Fruit fly (Drosophila melanogaster) whole organism, embryonic: ENCODE measurements around the gene CG12420.

Experiments used
- ATbp ChIP-seq: fragments of 200-800 bp; sonication (Bioruptor generic); optimal IDR thresholded peaks from 2 replicates; lab custom pipeline; 2017; ENCODE audit warnings: missing biosample characterization, mild to moderate bottlenecking, missing genetic modification characterization, missing genetic modification reagents
- Antp ChIP-seq: fragments of 200-800 bp; sonication (Bioruptor generic); optimal IDR thresholded peaks from 3 replicates; lab custom pipeline; 2016; ENCODE audit warnings: missing biosample characterization, missing genetic modification characterization
- Asciz ChIP-seq: fragments of 200-800 bp; sonication (Bioruptor generic); optimal IDR thresholded peaks from 2 replicates; lab custom pipeline; 2017; ENCODE audit warnings: missing biosample characterization, mild to moderate bottlenecking, missing genetic modification characterization, missing genetic modification reagents
- Bgb ChIP-seq: fragments of 200-800 bp; sonication (Bioruptor generic); IDR thresholded peaks from 2 replicates; pipeline ENCODE4 v1.3.6; 2022; ENCODE audit warnings: missing biosample characterization, missing genetic modification characterization; ENCODE audit not compliant: partially characterized antibody
- CG10654 ChIP-seq: fragments of 200-800 bp; sonication (Bioruptor generic); optimal IDR thresholded peaks from 2 replicates; lab custom pipeline; 2016; ENCODE audit warnings: missing biosample characterization, missing genetic modification characterization
- CG12155 ChIP-seq: fragments of 200-800 bp; sonication (Bioruptor generic); optimal IDR thresholded peaks from 3 replicates; lab custom pipeline; 2016; ENCODE audit warnings: missing biosample characterization, missing genetic modification characterization
- CG13775 ChIP-seq: fragments of 200-800 bp; sonication (Bioruptor generic); optimal IDR thresholded peaks from 3 replicates; lab custom pipeline; 2017; ENCODE audit warnings: missing biosample characterization, mild to moderate bottlenecking, missing genetic modification characterization
- CG18011 ChIP-seq: fragments of 200-800 bp; sonication (Bioruptor generic); optimal IDR thresholded peaks from 2 replicates; lab custom pipeline; 2017; ENCODE audit warnings: missing biosample characterization, missing genetic modification characterization, mild to moderate bottlenecking, moderate library complexity, missing genotype
- CG31224 ChIP-seq: fragments of 200-800 bp; sonication (Bioruptor generic); IDR thresholded peaks from 2 replicates; pipeline ENCODE4 v1.3.6; 2022; ENCODE audit warnings: missing biosample characterization, missing genetic modification characterization
- CG4282 ChIP-seq: fragments of 200-800 bp; sonication (Bioruptor generic); optimal IDR thresholded peaks from 2 replicates; lab custom pipeline; 2016; ENCODE audit warnings: missing biosample characterization, missing genetic modification characterization
- CG7271 ChIP-seq: fragments of 200-800 bp; sonication (Bioruptor generic); optimal IDR thresholded peaks from 2 replicates; lab custom pipeline; 2018; ENCODE audit warnings: missing biosample characterization, mild to moderate bottlenecking, missing genetic modification characterization, moderate library complexity
- CG7556 ChIP-seq: fragments of 200-800 bp; sonication (Bioruptor generic); optimal IDR thresholded peaks from 2 replicates; lab custom pipeline; 2017; ENCODE audit warnings: missing biosample characterization, mild to moderate bottlenecking, missing genetic modification characterization
- CG7928 ChIP-seq: fragments of 200-800 bp; sonication (Bioruptor generic); optimal IDR thresholded peaks from 2 replicates; lab custom pipeline; 2017; ENCODE audit warnings: missing biosample characterization, mild to moderate bottlenecking, missing genetic modification characterization
- CG7987 ChIP-seq: fragments of 200-800 bp; sonication (Bioruptor generic); optimal IDR thresholded peaks from 2 replicates; lab custom pipeline; 2018; ENCODE audit warnings: missing biosample characterization, mild to moderate bottlenecking, missing genetic modification characterization, moderate library complexity
- CG8359 ChIP-seq: fragments of 200-800 bp; sonication (Bioruptor generic); optimal IDR thresholded peaks from 2 replicates; lab custom pipeline; 2017; ENCODE audit warnings: missing biosample characterization, mild to moderate bottlenecking, missing genetic modification characterization, borderline replicate concordance
- CG8388 ChIP-seq: fragments of 200-800 bp; sonication (Bioruptor generic); optimal IDR thresholded peaks from 2 replicates; lab custom pipeline; 2019; ENCODE audit warnings: missing biosample characterization, mild to moderate bottlenecking, missing genetic modification characterization, moderate library complexity
- CG9215 ChIP-seq: fragments of 200-800 bp; sonication (Bioruptor generic); IDR thresholded peaks from 2 replicates; pipeline ENCODE4 v1.3.6; 2022; ENCODE audit warnings: missing biosample characterization, missing genetic modification characterization
- CG9797 ChIP-seq: fragments of 200-800 bp; sonication (Bioruptor generic); optimal IDR thresholded peaks from 3 replicates; lab custom pipeline; 2018; ENCODE audit warnings: missing biosample characterization, mild to moderate bottlenecking, missing genetic modification characterization
- Dek ChIP-seq: fragments of 200-800 bp; sonication (Bioruptor generic); optimal IDR thresholded peaks from 3 replicates; lab custom pipeline; 2019; ENCODE audit warnings: missing biosample characterization, mild to moderate bottlenecking, missing genetic modification characterization, moderate library complexity
- Dip2 ChIP-seq: fragments of 200-800 bp; sonication (Bioruptor generic); IDR thresholded peaks from 2 replicates; pipeline ENCODE4 v1.3.6; 2022; ENCODE audit warnings: missing biosample characterization, missing genetic modification characterization
- Drgx ChIP-seq: fragments of 200-800 bp; sonication (Bioruptor generic); IDR thresholded peaks from 2 replicates; pipeline ENCODE4 v1.3.6; 2022; ENCODE audit warnings: missing biosample characterization, missing genetic modification characterization
- Eip74EF ChIP-seq, 2 experiments: fragments of 200-800 bp in 1 of 2; fragments of >200 bp in 1 of 2; sonication (Bioruptor generic) in 1 of 2; optimal IDR thresholded peaks; 2 replicates each; lab custom pipeline; 2017 to 2019; ENCODE audit warnings: missing biosample characterization in 2 of 2, missing genetic modification characterization in 2 of 2, mild to moderate bottlenecking in 1 of 2, moderate library complexity in 1 of 2
- Elba2 ChIP-seq: fragments of 200-800 bp; sonication (Bioruptor generic); optimal IDR thresholded peaks from 3 replicates; lab custom pipeline; 2016; ENCODE audit warnings: missing biosample characterization, missing genetic modification characterization
- Fer2 ChIP-seq: fragments of 200-800 bp; sonication (Bioruptor generic); optimal IDR thresholded peaks from 2 replicates; lab custom pipeline; 2018; ENCODE audit warnings: missing biosample characterization, mild to moderate bottlenecking, missing genetic modification characterization, moderate library complexity
- Gug ChIP-seq: fragments of 200-800 bp; sonication (Bioruptor generic); IDR thresholded peaks from 4 replicates; pipeline ENCODE4 v1.3.6; 2022; ENCODE audit warnings: missing biosample characterization, missing genetic modification characterization
- Myb ChIP-seq: fragments of 200-800 bp; sonication (Bioruptor generic); optimal IDR thresholded peaks from 2 replicates; lab custom pipeline; 2016; ENCODE audit warnings: missing biosample characterization, missing genetic modification characterization
- Oli ChIP-seq: fragments of 200-800 bp; sonication (Bioruptor generic); optimal IDR thresholded peaks from 2 replicates; lab custom pipeline; 2018; ENCODE audit warnings: missing biosample characterization, mild to moderate bottlenecking, missing genetic modification characterization, moderate library complexity
- Opbp ChIP-seq: fragments of 200-800 bp; sonication (Bioruptor generic); IDR thresholded peaks from 3 replicates; pipeline ENCODE4 v1.3.6; 2022; ENCODE audit warnings: missing biosample characterization, missing genetic modification characterization; ENCODE audit not compliant: partially characterized antibody
- Poxn ChIP-seq: fragments of 200-800 bp; sonication (Bioruptor generic); IDR thresholded peaks from 2 replicates; pipeline ENCODE4 v1.3.6; 2022; ENCODE audit warnings: missing biosample characterization, missing genetic modification characterization
- Stat92E ChIP-seq, 3 experiments: fragments of >200 bp in 2 of 3; fragments of 200-800 bp in 1 of 3; sonication (Bioruptor generic) in 1 of 3; optimal IDR thresholded peaks; 2 replicates each; lab custom pipeline; 2017 to 2019; ENCODE audit warnings: missing biosample characterization in 3 of 3, missing genetic modification characterization in 3 of 3, mild to moderate bottlenecking in 1 of 3, moderate library complexity in 1 of 3
- ac ChIP-seq: fragments of 200-800 bp; sonication (Bioruptor generic); optimal IDR thresholded peaks from 3 replicates; lab custom pipeline; 2017; ENCODE audit warnings: missing biosample characterization, mild to moderate bottlenecking, missing genetic modification characterization
- ara ChIP-seq: fragments of 200-800 bp; sonication (Bioruptor generic); IDR thresholded peaks from 2 replicates; pipeline ENCODE4 v1.3.6; 2022; ENCODE audit warnings: missing biosample characterization, missing genetic modification characterization
- bcd ChIP-seq: fragments of 200-800 bp; sonication (Bioruptor generic); optimal IDR thresholded peaks from 2 replicates; lab custom pipeline; 2017; ENCODE audit warnings: missing biosample characterization, mild to moderate bottlenecking, missing genetic modification characterization
- fd102C ChIP-seq: fragments of 200-800 bp; sonication (Bioruptor generic); optimal IDR thresholded peaks from 2 replicates; lab custom pipeline; 2018; ENCODE audit warnings: missing biosample characterization, mild to moderate bottlenecking, missing genetic modification characterization, moderate library complexity
- fd3F ChIP-seq: fragments of 200-800 bp; sonication (Bioruptor generic); optimal IDR thresholded peaks from 2 replicates; lab custom pipeline; 2018; ENCODE audit warnings: missing biosample characterization, mild to moderate bottlenecking, missing genetic modification characterization, moderate library complexity
- fd96Cb ChIP-seq: fragments of 200-800 bp; sonication (Bioruptor generic); optimal IDR thresholded peaks from 2 replicates; lab custom pipeline; 2018; ENCODE audit warnings: missing biosample characterization, mild to moderate bottlenecking, missing genetic modification characterization, moderate library complexity
- ftz-f1 ChIP-seq: fragments of 200-800 bp; sonication (Bioruptor generic); optimal IDR thresholded peaks from 2 replicates; lab custom pipeline; 2016; ENCODE audit warnings: missing biosample characterization, missing genetic modification characterization
- nom ChIP-seq: fragments of 200-800 bp; sonication (Bioruptor generic); optimal IDR thresholded peaks from 2 replicates; lab custom pipeline; 2017; ENCODE audit warnings: missing biosample characterization, missing genetic modification characterization, mild to moderate bottlenecking, moderate library complexity, missing genetic modification reagents
- oc ChIP-seq: fragments of 200-800 bp; sonication (Bioruptor generic); optimal IDR thresholded peaks from 2 replicates; lab custom pipeline; 2018; ENCODE audit warnings: missing biosample characterization, mild to moderate bottlenecking, missing genetic modification characterization, moderate library complexity
- odd ChIP-seq: fragments of 200-800 bp; sonication (Bioruptor generic); optimal IDR thresholded peaks from 2 replicates; lab custom pipeline; 2017; ENCODE audit warnings: missing biosample characterization, mild to moderate bottlenecking, missing genetic modification characterization
- pho ChIP-seq: fragments of 200-800 bp; sonication (Bioruptor generic); optimal IDR thresholded peaks from 2 replicates; lab custom pipeline; 2016; ENCODE audit warnings: missing biosample characterization, missing genetic modification characterization
- repo ChIP-seq: fragments of 200-800 bp; sonication (Bioruptor generic); optimal IDR thresholded peaks from 2 replicates; lab custom pipeline; 2016; ENCODE audit warnings: missing biosample characterization, missing genetic modification characterization
- sqz ChIP-seq: fragments of 200-800 bp; sonication (Bioruptor generic); optimal IDR thresholded peaks from 3 replicates; lab custom pipeline; 2018; ENCODE audit warnings: missing biosample characterization, mild to moderate bottlenecking, missing genetic modification characterization
- tio ChIP-seq: fragments of 200-800 bp; sonication (Bioruptor generic); optimal IDR thresholded peaks from 2 replicates; lab custom pipeline; 2017; ENCODE audit warnings: missing biosample characterization, missing genetic modification characterization, inconsistent platforms
- twi ChIP-seq: fragments of 200-800 bp; optimal IDR thresholded peaks from 2 replicates; lab custom pipeline; 2019; ENCODE audit warnings: missing biosample characterization, mild to moderate bottlenecking, missing genetic modification characterization, moderate library complexity
- tx ChIP-seq: fragments of 200-800 bp; sonication (Bioruptor generic); optimal IDR thresholded peaks from 2 replicates; lab custom pipeline; 2016; ENCODE audit warnings: missing biosample characterization, missing genetic modification characterization
- unc-4 ChIP-seq: fragments of 200-800 bp; sonication (Bioruptor generic); IDR thresholded peaks from 2 replicates; pipeline ENCODE4 v1.3.6; 2022; ENCODE audit warnings: missing biosample characterization, missing genetic modification characterization; ENCODE audit not compliant: partially characterized antibody
- vfl ChIP-seq: fragments of 200-800 bp; sonication (Bioruptor generic); optimal IDR thresholded peaks from 2 replicates; lab custom pipeline; 2016; ENCODE audit warnings: missing biosample characterization, missing genetic modification characterization
- z ChIP-seq: fragments of 200-800 bp; sonication (Bioruptor generic); IDR thresholded peaks from 3 replicates; pipeline ENCODE4 v1.3.6; 2022; ENCODE audit warnings: missing biosample characterization, missing genetic modification characterization
- zen2 ChIP-seq: fragments of 200-800 bp; sonication (Bioruptor generic); IDR thresholded peaks from 3 replicates; pipeline ENCODE4 v1.3.6; 2022; ENCODE audit warnings: missing biosample characterization, missing genetic modification characterization; ENCODE audit not compliant: partially characterized antibody

Gene CG12420

dm6 chr3R:10203554-10203953 lies 18.9 kb upstream of the CG12420 start (continued):
- TF ChIP-seq tx (GFP tag; lab: Kevin White, UChicago) (no peak), CG10654 (GFP tag; lab: Kevin White, UChicago) (no peak), fd102C (GFP tag; lab: Kevin White, UChicago) (no peak), CG7556 (GFP tag; lab: Kevin White, UChicago) (no peak), nom (GFP tag; lab: Kevin White, UChicago) (no peak), CG8388 (GFP tag; lab: Kevin White, UChicago) (peak; percentile 79), CG13775 (GFP tag; lab: Kevin White, UChicago) (no peak), vfl (GFP tag; lab: Kevin White, UChicago) (no peak), Myb (no peak), ftz-f1 (GFP tag; lab: Kevin White, UChicago) (no peak), twi (tag; lab: Kevin White, UChicago) (no peak), Poxn (GFP tag; lab: Robert Waterston, UW) (no peak), z (GFP tag; lab: Robert Waterston, UW) (no peak), CG7271 (peak; percentile 42), CG8359 (GFP tag; lab: Kevin White, UChicago) (peak; percentile 60), Asciz (GFP tag; lab: Kevin White, UChicago) (peak; percentile 21), Oli (tag; lab: Kevin White, UChicago) (peak; percentile 13), oc (tag; lab: Kevin White, UChicago) (no peak), Opbp (GFP tag; lab: Robert Waterston, UW) (no peak), Elba2 (GFP tag; lab: Kevin White, UChicago) (no peak), Eip74EF (GFP tag; optimal IDR thresholded peaks at IDR 0.05; lab: Kevin White, UChicago) (no peak), Stat92E (GFP tag; optimal IDR thresholded peaks at IDR 0.05; lab: Kevin White, UChicago) (no peak), sqz (GFP tag; lab: Kevin White, UChicago) (no peak), Drgx (GFP tag; lab: Robert Waterston, UW) (no peak), fd96Cb (tag; lab: Kevin White, UChicago) (no peak), CG9215 (GFP tag; lab: Robert Waterston, UW) (no peak), CG7987 (GFP tag; lab: Kevin White, UChicago) (peak; percentile 45), Dip2 (GFP tag; lab: Robert Waterston, UW) (no peak), ATbp (GFP tag; lab: Kevin White, UChicago) (peak; percentile 30), ara (GFP tag; lab: Robert Waterston, UW) (no peak), Bgb (GFP tag; lab: Robert Waterston, UW) (no peak), pho (GFP tag; lab: Kevin White, UChicago) (no peak), unc-4 (no peak), CG31224 (GFP tag; lab: Robert Waterston, UW) (no peak), Fer2 (tag; lab: Kevin White, UChicago) (no peak), CG9797 (no peak), CG12155 (GFP tag; lab: Kevin White, UChicago) (no peak), Gug (GFP tag; lab: Robert Waterston, UW) (no peak), Antp (GFP tag; lab: Kevin White, UChicago) (no peak), tio (no peak), bcd (GFP tag; lab: Kevin White, UChicago) (peak; percentile 28), CG18011 (GFP tag; lab: Kevin White, UChicago) (no peak), CG7928 (GFP tag; lab: Kevin White, UChicago) (no peak), zen2 (GFP tag; lab: Robert Waterston, UW) (no peak), Dek (tag; lab: Kevin White, UChicago) (no peak), CG4282 (GFP tag; lab: Kevin White, UChicago) (no peak), odd (no peak), fd3F (no peak), ac (GFP tag; lab: Kevin White, UChicago) (no peak), repo (GFP tag; lab: Kevin White, UChicago) (no peak)
